Worm (Caenorhabditis elegans) whole organism, L3 larva: ENCODE results near the gene srh-119.

Source experiments
- R02D3.7 ChIP-seq: fragments of 150-350 bp; optimal IDR thresholded peaks from 2 replicates; lab custom pipeline; 2014; ENCODE audit warnings: missing biosample characterization, missing genetic modification characterization
- ZK546.5 ChIP-seq: sonication (generic microtip); optimal IDR thresholded peaks from 2 replicates; lab custom pipeline; 2017; ENCODE audit warnings: missing biosample characterization, missing genetic modification characterization
- aly-2 ChIP-seq: fragments of 150-350 bp; optimal IDR thresholded peaks from 2 replicates; lab custom pipeline; 2014; ENCODE audit warnings: missing biosample characterization, missing genetic modification characterization
- ama-1 ChIP-seq: fragments of 150-350 bp; optimal IDR thresholded peaks from 2 replicates; lab custom pipeline; 2018
- ceh-16 ChIP-seq: sonication (generic microtip); optimal IDR thresholded peaks from 2 replicates; lab custom pipeline; 2017; ENCODE audit warnings: missing biosample characterization, missing genetic modification characterization
- ceh-28 ChIP-seq: fragments of 150-350 bp; optimal IDR thresholded peaks from 2 replicates; lab custom pipeline; 2014; ENCODE audit warnings: missing biosample characterization, missing genetic modification reagents, missing genetic modification characterization
- daf-12 ChIP-seq: fragments of 150-350 bp; optimal IDR thresholded peaks from 2 replicates; lab custom pipeline; 2014; ENCODE audit warnings: missing biosample characterization, missing genetic modification reagents, missing genetic modification characterization
- elt-2 ChIP-seq: sonication (generic microtip); optimal IDR thresholded peaks from 2 replicates; lab custom pipeline; 2016; ENCODE audit warnings: missing genetic modification reagents, mild to moderate bottlenecking, missing genetic modification characterization, missing compliant biosample characterization
- eor-1 ChIP-seq, 2 experiments: fragments of 150-350 bp; optimal IDR thresholded peaks; 2 replicates each; lab custom pipeline; 2014 to 2018; ENCODE audit warnings: missing biosample characterization in 2 of 2, missing genetic modification characterization in 2 of 2
- hmg-11 ChIP-seq: sonication (generic microtip); optimal IDR thresholded peaks from 2 replicates; lab custom pipeline; 2016; ENCODE audit warnings: missing genetic modification characterization, missing compliant biosample characterization
- lin-15B ChIP-seq: fragments of 150-350 bp; optimal IDR thresholded peaks from 2 replicates; lab custom pipeline; 2014; ENCODE audit warnings: missing biosample characterization, missing genetic modification characterization
- lin-39 ChIP-seq: fragments of 150-350 bp; optimal IDR thresholded peaks from 2 replicates; lab custom pipeline; 2018; ENCODE audit warnings: missing biosample characterization, missing genetic modification reagents, missing genetic modification characterization
- lsy-12 ChIP-seq: sonication (generic microtip); optimal IDR thresholded peaks from 2 replicates; lab custom pipeline; 2016; ENCODE audit warnings: mild to moderate bottlenecking, missing genetic modification characterization, missing compliant biosample characterization
- mdl-1 ChIP-seq: fragments of 150-350 bp; optimal IDR thresholded peaks from 2 replicates; lab custom pipeline; 2014; ENCODE audit warnings: missing biosample characterization, missing genetic modification characterization
- mml-1 ChIP-seq: fragments of 150-350 bp; sonication (generic microtip); optimal IDR thresholded peaks from 3 replicates; lab custom pipeline; 2014; ENCODE audit warnings: missing biosample characterization, missing genetic modification characterization
- nhr-11 ChIP-seq: fragments of 150-350 bp; optimal IDR thresholded peaks from 2 replicates; lab custom pipeline; 2014; ENCODE audit warnings: missing biosample characterization, missing genetic modification characterization
- nhr-12 ChIP-seq: fragments of 150-350 bp; optimal IDR thresholded peaks from 2 replicates; lab custom pipeline; 2014; ENCODE audit warnings: missing biosample characterization, missing genetic modification characterization
- nhr-23 ChIP-seq: fragments of 150-350 bp; optimal IDR thresholded peaks from 2 replicates; lab custom pipeline; 2014; ENCODE audit warnings: missing biosample characterization, missing genetic modification reagents, missing genetic modification characterization
- nhr-25 ChIP-seq: sonication (generic microtip); optimal IDR thresholded peaks from 2 replicates; lab custom pipeline; 2017; ENCODE audit warnings: missing biosample characterization, missing genetic modification characterization
- nhr-28 ChIP-seq: fragments of 150-350 bp; optimal IDR thresholded peaks from 2 replicates; lab custom pipeline; 2014; ENCODE audit warnings: missing biosample characterization, missing genetic modification characterization
- nhr-67 ChIP-seq: fragments of 150-350 bp; optimal IDR thresholded peaks from 2 replicates; lab custom pipeline; 2014; ENCODE audit warnings: missing biosample characterization, missing genetic modification characterization
- nhr-76 ChIP-seq: fragments of 150-350 bp; sonication (generic microtip); optimal IDR thresholded peaks from 5 replicates; lab custom pipeline; 2014; ENCODE audit warnings: missing biosample characterization, missing genetic modification characterization
- nhr-77 ChIP-seq: fragments of 150-350 bp; optimal IDR thresholded peaks from 2 replicates; lab custom pipeline; 2014; ENCODE audit warnings: missing biosample characterization, missing genetic modification characterization
- pqm-1 ChIP-seq: fragments of 150-350 bp; optimal IDR thresholded peaks from 2 replicates; lab custom pipeline; 2017; ENCODE audit warnings: missing biosample characterization, missing genetic modification characterization, inconsistent platforms
- snpc-4 ChIP-seq: fragments of 150-350 bp; optimal IDR thresholded peaks from 2 replicates; lab custom pipeline; 2014; ENCODE audit warnings: missing biosample characterization, missing genetic modification characterization
- tbx-2 ChIP-seq: sonication (generic microtip); optimal IDR thresholded peaks from 2 replicates; lab custom pipeline; 2016; ENCODE audit warnings: mild to moderate bottlenecking, missing genetic modification characterization, missing compliant biosample characterization
- zag-1 ChIP-seq: fragments of 150-350 bp; optimal IDR thresholded peaks from 2 replicates; lab custom pipeline; 2014; ENCODE audit warnings: missing biosample characterization, missing genetic modification characterization
- ztf-11 ChIP-seq: fragments of 150-350 bp; optimal IDR thresholded peaks from 2 replicates; lab custom pipeline; 2014; ENCODE audit warnings: missing biosample characterization, missing genetic modification characterization
- ztf-4 ChIP-seq: fragments of 150-350 bp; optimal IDR thresholded peaks from 2 replicates; lab custom pipeline; 2014; ENCODE audit warnings: missing biosample characterization, missing genetic modification characterization

Gene srh-119

ce11 chrV:16965655-16966054 is 6.6 kb upstream of the srh-119 start, which contains the start of gene efl-1 (continued):
- no peak for TF ChIP-seq nhr-76 (tag; lab: Kevin White, UChicago)
- peak; percentile 93 for TF ChIP-seq snpc-4 (tag; lab: Kevin White, UChicago)
- TF ChIP-seq ceh-28 (tag; lab: Kevin White, UChicago): peak; percentile 82

ce11 chrV:16966636-16967035 is 5.6 kb upstream of the srh-119 start, which contains the start of gene fbxa-90:
Gene fbxa-90, plus strand, starts transcription at chrV:16966814.
- TF ChIP-seq elt-2 (tag; lab: Kevin White, UChicago) (no peak), ZK546.5 (tag; lab: Kevin White, UChicago) (no peak), aly-2 (no peak), nhr-12 (tag; lab: Kevin White, UChicago) (no peak), ztf-4 (tag; lab: Kevin White, UChicago) (no peak), mdl-1 (tag; lab: Kevin White, UChicago) (no peak), nhr-25 (tag; lab: Kevin White, UChicago) (no peak), lsy-12 (tag; lab: Kevin White, UChicago) (no peak), nhr-28 (tag; lab: Kevin White, UChicago) (no peak), zag-1 (no peak), daf-12 (tag; lab: Kevin White, UChicago) (no peak), ama-1 (lab: Kevin White, UChicago) (no peak), tbx-2 (tag; lab: Kevin White, UChicago) (no peak), hmg-11 (tag; lab: Kevin White, UChicago) (no peak)
- TF ChIP-seq, all 47 proteins: peak for 0

ce11 chrV:16973338-16973737 is 1.1 kb downstream of the srh-119 start:
- TF ChIP-seq aly-2: no peak

- TF ChIP-seq R02D3.7 (tag; lab: Kevin White, UChicago) (no peak), nhr-77 (no peak), lin-39 (tag; lab: Kevin White, UChicago) (no peak), lin-15B (no peak)
These were observed 2.7 kb downstream of the srh-119 start, which contains the start of gene srx-54 for ce11 chrV:16974919-16975318. Gene srx-54, plus strand, starts transcription at chrV:16975219.

ce11 chrV:16980368-16980767 is 8.1 kb downstream of the srh-119 start, which contains the start of gene srz-54:
Gene srz-54, plus strand, starts transcription at chrV:16980668.
- TF ChIP-seq eor-1 (tag; optimal IDR thresholded peaks at IDR 0.05; lab: Kevin White, UChicago) (no peak), snpc-4 (tag; lab: Kevin White, UChicago) (no peak), hmg-11 (tag; lab: Kevin White, UChicago) (no peak), ztf-11 (tag; lab: Kevin White, UChicago) (no peak), nhr-67 (no peak), mml-1 (tag; lab: Kevin White, UChicago) (no peak), nhr-77 (no peak)

- TF ChIP-seq pqm-1 (tag; lab: Kevin White, UChicago) (no peak), nhr-11 (no peak), aly-2 (no peak), nhr-23 (tag; lab: Kevin White, UChicago) (no peak), mml-1 (tag; lab: Kevin White, UChicago) (no peak), ceh-16 (tag; lab: Kevin White, UChicago) (no peak), daf-12 (tag; lab: Kevin White, UChicago) (no peak)
These were observed 14.8 kb downstream of the srh-119 start, which contains the start of gene Y102A5C.40 for ce11 chrV:16987035-16987434. Gene Y102A5C.40, minus strand, starts transcription at chrV:16987135.

- no peak for TF ChIP-seq lin-39 (tag; lab: Kevin White, UChicago)
- no peak for TF ChIP-seq tbx-2 (tag; lab: Kevin White, UChicago)
- no peak for TF ChIP-seq daf-12 (tag; lab: Kevin White, UChicago)
- no peak for TF ChIP-seq nhr-11
- TF ChIP-seq pqm-1 (tag; lab: Kevin White, UChicago): no peak
- no peak for TF ChIP-seq lin-15B
- TF ChIP-seq nhr-28 (tag; lab: Kevin White, UChicago): no peak
- TF ChIP-seq ama-1 (lab: Kevin White, UChicago): no peak
- no peak for TF ChIP-seq mml-1 (tag; lab: Kevin White, UChicago)
These were observed 15.5 kb downstream of the srh-119 start for ce11 chrV:16987783-16988182.
